Worm (Caenorhabditis elegans) whole organism, midembryonic: ENCODE measurements around the gene srh-180.

Experiments
- ztf-23 ChIP-seq: fragments of 200-800 bp; sonication (Bioruptor generic); IDR thresholded peaks from 2 replicates; pipeline ENCODE4 v1.3.6; 2022; ENCODE audit warnings: missing genetic modification reagents, missing genetic modification characterization, missing compliant biosample characterization
- ztf-29 ChIP-seq: fragments of 200-800 bp; sonication (Bioruptor generic); IDR thresholded peaks from 2 replicates; pipeline ENCODE4 v1.3.6; 2022; ENCODE audit warnings: missing genetic modification reagents, missing genetic modification characterization, missing compliant biosample characterization

- TF ChIP-seq ztf-23 (GFP tag; lab: Robert Waterston, UW) = no peak
- no peak for TF ChIP-seq ztf-29 (GFP tag; lab: Robert Waterston, UW)
These were observed 24.9 kb upstream of the srh-180 start, which contains the start of gene oac-5 for ce11 chrV:16292409-16292808.
